Worm (Caenorhabditis elegans) whole organism, L3 larva: ENCODE results near the gene Y62E10A.6.

Experiments
- R02D3.7 ChIP-seq: fragments of 150-350 bp; optimal IDR thresholded peaks from 2 replicates; lab custom pipeline; 2014; ENCODE audit warnings: missing biosample characterization, missing genetic modification characterization
- ZK546.5 ChIP-seq: sonication (generic microtip); optimal IDR thresholded peaks from 2 replicates; lab custom pipeline; 2017; ENCODE audit warnings: missing biosample characterization, missing genetic modification characterization
- aly-2 ChIP-seq: fragments of 150-350 bp; optimal IDR thresholded peaks from 2 replicates; lab custom pipeline; 2014; ENCODE audit warnings: missing biosample characterization, missing genetic modification characterization
- ama-1 ChIP-seq: fragments of 150-350 bp; optimal IDR thresholded peaks from 2 replicates; lab custom pipeline; 2018
- ceh-28 ChIP-seq: fragments of 150-350 bp; optimal IDR thresholded peaks from 2 replicates; lab custom pipeline; 2014; ENCODE audit warnings: missing biosample characterization, missing genetic modification reagents, missing genetic modification characterization
- ceh-9 ChIP-seq: sonication (generic microtip); optimal IDR thresholded peaks from 2 replicates; lab custom pipeline; 2018; ENCODE audit warnings: missing biosample characterization, missing genetic modification characterization
- egl-27 ChIP-seq: sonication (generic microtip); optimal IDR thresholded peaks from 4 replicates; lab custom pipeline; 2017; ENCODE audit warnings: missing biosample characterization, missing genetic modification reagents, missing genetic modification characterization
- egl-5 ChIP-seq: fragments of 150-350 bp; optimal IDR thresholded peaks from 2 replicates; lab custom pipeline; 2017; ENCODE audit warnings: missing biosample characterization, missing genetic modification reagents, missing genetic modification characterization, inconsistent platforms
- elt-1 ChIP-seq: fragments of 150-350 bp; optimal IDR thresholded peaks from 2 replicates; lab custom pipeline; 2014; ENCODE audit warnings: missing biosample characterization, missing genetic modification characterization
- elt-2 ChIP-seq: sonication (generic microtip); optimal IDR thresholded peaks from 2 replicates; lab custom pipeline; 2016; ENCODE audit warnings: missing genetic modification reagents, mild to moderate bottlenecking, missing genetic modification characterization, missing compliant biosample characterization
- elt-3 ChIP-seq, 3 experiments: fragments of 150-350 bp in 1 of 3; sonication (generic microtip) in 2 of 3; optimal IDR thresholded peaks; 2 replicates in 2 of 3; 4 replicates in 1 of 3; lab custom pipeline; 2014 to 2017; ENCODE audit warnings: missing biosample characterization in 3 of 3, missing genetic modification characterization in 3 of 3
- eor-1 ChIP-seq, 2 experiments: fragments of 150-350 bp; optimal IDR thresholded peaks; 2 replicates each; lab custom pipeline; 2014 to 2018; ENCODE audit warnings: missing biosample characterization in 2 of 2, missing genetic modification characterization in 2 of 2
- fkh-10 ChIP-seq: sonication (generic microtip); optimal IDR thresholded peaks from 2 replicates; lab custom pipeline; 2017; ENCODE audit warnings: missing biosample characterization, missing genetic modification reagents, missing genetic modification characterization
- fkh-2 ChIP-seq: fragments of 150-350 bp; optimal IDR thresholded peaks from 2 replicates; lab custom pipeline; 2014; ENCODE audit warnings: missing biosample characterization, missing genetic modification reagents, missing genetic modification characterization
- fos-1 ChIP-seq: fragments of 150-350 bp; optimal IDR thresholded peaks from 2 replicates; lab custom pipeline; 2014; ENCODE audit warnings: missing biosample characterization, missing genetic modification characterization
- hmg-11 ChIP-seq: sonication (generic microtip); optimal IDR thresholded peaks from 2 replicates; lab custom pipeline; 2016; ENCODE audit warnings: missing genetic modification characterization, missing compliant biosample characterization
- jun-1 ChIP-seq: fragments of 150-350 bp; optimal IDR thresholded peaks from 2 replicates; lab custom pipeline; 2014; ENCODE audit warnings: missing biosample characterization, missing genetic modification reagents, missing genetic modification characterization
- lin-15B ChIP-seq: fragments of 150-350 bp; optimal IDR thresholded peaks from 2 replicates; lab custom pipeline; 2014; ENCODE audit warnings: missing biosample characterization, missing genetic modification characterization
- lin-39 ChIP-seq: fragments of 150-350 bp; optimal IDR thresholded peaks from 2 replicates; lab custom pipeline; 2018; ENCODE audit warnings: missing biosample characterization, missing genetic modification reagents, missing genetic modification characterization
- lsy-12 ChIP-seq: sonication (generic microtip); optimal IDR thresholded peaks from 2 replicates; lab custom pipeline; 2016; ENCODE audit warnings: mild to moderate bottlenecking, missing genetic modification characterization, missing compliant biosample characterization
- mdl-1 ChIP-seq: fragments of 150-350 bp; optimal IDR thresholded peaks from 2 replicates; lab custom pipeline; 2014; ENCODE audit warnings: missing biosample characterization, missing genetic modification characterization
- mml-1 ChIP-seq: fragments of 150-350 bp; sonication (generic microtip); optimal IDR thresholded peaks from 3 replicates; lab custom pipeline; 2014; ENCODE audit warnings: missing biosample characterization, missing genetic modification characterization
- nfya-1 ChIP-seq: sonication (generic microtip); optimal IDR thresholded peaks from 2 replicates; lab custom pipeline; 2017; ENCODE audit warnings: missing genetic modification characterization, mild to moderate bottlenecking, missing compliant biosample characterization, antibody characterized with exemption, moderate library complexity; ENCODE audit not compliant: insufficient read depth
- nhr-11 ChIP-seq: fragments of 150-350 bp; optimal IDR thresholded peaks from 2 replicates; lab custom pipeline; 2014; ENCODE audit warnings: missing biosample characterization, missing genetic modification characterization
- nhr-12 ChIP-seq: fragments of 150-350 bp; optimal IDR thresholded peaks from 2 replicates; lab custom pipeline; 2014; ENCODE audit warnings: missing biosample characterization, missing genetic modification characterization
- nhr-23 ChIP-seq: fragments of 150-350 bp; optimal IDR thresholded peaks from 2 replicates; lab custom pipeline; 2014; ENCODE audit warnings: missing biosample characterization, missing genetic modification reagents, missing genetic modification characterization
- nhr-237 ChIP-seq: fragments of 150-350 bp; optimal IDR thresholded peaks from 2 replicates; lab custom pipeline; 2014; ENCODE audit warnings: missing biosample characterization, missing genetic modification characterization
- nhr-25 ChIP-seq: sonication (generic microtip); optimal IDR thresholded peaks from 2 replicates; lab custom pipeline; 2017; ENCODE audit warnings: missing biosample characterization, missing genetic modification characterization
- nhr-43 ChIP-seq: sonication (generic microtip); optimal IDR thresholded peaks from 2 replicates; lab custom pipeline; 2016; ENCODE audit warnings: mild to moderate bottlenecking, missing genetic modification characterization, missing compliant biosample characterization; ENCODE audit not compliant: poor library complexity, severe bottlenecking
- nhr-67 ChIP-seq: fragments of 150-350 bp; optimal IDR thresholded peaks from 2 replicates; lab custom pipeline; 2014; ENCODE audit warnings: missing biosample characterization, missing genetic modification characterization
- pha-4 ChIP-seq: fragments of 150-350 bp; optimal IDR thresholded peaks from 2 replicates; lab custom pipeline; 2014; ENCODE audit warnings: missing biosample characterization, missing genetic modification reagents, missing genetic modification characterization
- pqm-1 ChIP-seq: fragments of 150-350 bp; optimal IDR thresholded peaks from 2 replicates; lab custom pipeline; 2017; ENCODE audit warnings: missing biosample characterization, missing genetic modification characterization, inconsistent platforms
- sea-2 ChIP-seq: fragments of 150-350 bp; sonication (generic microtip); optimal IDR thresholded peaks from 4 replicates; lab custom pipeline; 2014; ENCODE audit warnings: missing biosample characterization, missing genetic modification reagents, missing genetic modification characterization
- skn-1 ChIP-seq: fragments of 150-350 bp; optimal IDR thresholded peaks from 2 replicates; lab custom pipeline; 2014; ENCODE audit warnings: missing biosample characterization, missing genetic modification characterization
- snpc-4 ChIP-seq: fragments of 150-350 bp; optimal IDR thresholded peaks from 2 replicates; lab custom pipeline; 2014; ENCODE audit warnings: missing biosample characterization, missing genetic modification characterization
- tbx-2 ChIP-seq: sonication (generic microtip); optimal IDR thresholded peaks from 2 replicates; lab custom pipeline; 2016; ENCODE audit warnings: mild to moderate bottlenecking, missing genetic modification characterization, missing compliant biosample characterization
- unc-39 ChIP-seq: sonication (generic microtip); optimal IDR thresholded peaks from 4 replicates; lab custom pipeline; 2017; ENCODE audit warnings: missing biosample characterization, missing genetic modification characterization
- unc-62 ChIP-seq: fragments of 150-350 bp; sonication (generic microtip); optimal IDR thresholded peaks from 4 replicates; lab custom pipeline; 2014; ENCODE audit warnings: missing biosample characterization, missing genetic modification reagents, missing genetic modification characterization
- zag-1 ChIP-seq: fragments of 150-350 bp; optimal IDR thresholded peaks from 2 replicates; lab custom pipeline; 2014; ENCODE audit warnings: missing biosample characterization, missing genetic modification characterization
- ztf-11 ChIP-seq: fragments of 150-350 bp; optimal IDR thresholded peaks from 2 replicates; lab custom pipeline; 2014; ENCODE audit warnings: missing biosample characterization, missing genetic modification characterization
- ztf-4 ChIP-seq: fragments of 150-350 bp; optimal IDR thresholded peaks from 2 replicates; lab custom pipeline; 2014; ENCODE audit warnings: missing biosample characterization, missing genetic modification characterization

The Y62E10A.6 gene

DNA sequence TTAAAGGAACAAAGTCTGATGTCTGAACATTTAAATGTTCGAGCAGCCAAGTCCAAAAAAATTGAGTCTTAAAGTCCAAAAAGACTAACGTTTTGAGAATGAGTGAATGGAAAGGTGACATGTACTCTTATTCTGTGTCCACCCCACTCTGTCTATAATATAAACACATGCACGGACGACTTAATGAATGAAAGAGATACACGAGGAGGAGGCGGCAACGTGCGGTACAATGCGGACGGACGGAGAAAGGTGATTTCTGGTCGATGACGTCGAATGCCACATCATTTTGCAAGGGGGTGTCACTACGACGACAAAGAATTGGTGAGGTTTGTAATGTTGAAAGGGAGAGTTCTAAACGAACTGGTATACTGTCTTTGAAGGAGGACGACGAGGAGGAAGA, 22.9 kb downstream of the Y62E10A.6 start:
- peak; percentile 29 for TF ChIP-seq pqm-1
- TF ChIP-seq nhr-23 (tag; lab: Kevin White, UChicago): peak; percentile 7
- peak; percentile 44 for TF ChIP-seq nhr-25
- no peak for TF ChIP-seq hmg-11 (tag; lab: Kevin White, UChicago)
- TF ChIP-seq egl-27 (tag; lab: Kevin White, UChicago): no peak
- no peak for TF ChIP-seq zag-1 (tag; lab: Kevin White, UChicago)
- TF ChIP-seq nhr-43: peak; percentile 64
- TF ChIP-seq nhr-11 (tag; lab: Kevin White, UChicago): no peak
- TF ChIP-seq ama-1 (lab: Kevin White, UChicago): peak; percentile 1
- TF ChIP-seq mdl-1 (tag; lab: Kevin White, UChicago): no peak
- TF ChIP-seq, all 47 proteins: peak for 5

DNA sequence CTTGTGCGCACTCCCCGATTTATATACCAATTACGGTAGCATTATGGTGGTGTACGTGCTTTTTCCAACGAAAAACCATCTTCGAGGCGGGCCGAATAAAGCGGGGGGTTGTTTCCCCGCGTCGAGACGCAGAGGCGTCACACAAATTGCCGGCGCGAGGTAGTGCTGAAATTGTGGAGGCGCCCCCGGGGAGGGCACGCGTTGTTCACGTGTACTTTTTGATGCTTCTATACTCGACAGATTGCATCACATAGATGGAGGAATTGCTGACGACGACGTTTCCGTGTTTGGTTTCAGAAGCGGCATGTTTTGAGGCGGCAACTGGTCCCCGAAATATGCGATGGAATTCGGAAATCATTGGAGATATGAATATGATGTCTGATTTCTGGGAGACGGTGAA, 23.5 kb downstream of the Y62E10A.6 start:
- TF ChIP-seq sea-2 (GFP tag; lab: Kevin White, UChicago) (no peak), snpc-4 (tag; lab: Kevin White, UChicago) (peak; percentile 5), nhr-67 (no peak), fkh-10 (GFP tag; lab: Kevin White, UChicago) (peak; percentile 70), nhr-23 (tag; lab: Kevin White, UChicago) (peak; percentile 82), R02D3.7 (tag; lab: Kevin White, UChicago) (peak; percentile 66), zag-1 (tag; lab: Kevin White, UChicago) (no peak), hmg-11 (tag; lab: Kevin White, UChicago) (peak; percentile 95), nhr-12 (no peak), mdl-1 (tag; lab: Kevin White, UChicago) (peak; percentile 63), elt-2 (tag; lab: Kevin White, UChicago) (peak; percentile 91), elt-1 (peak; percentile 62), lin-15B (tag; lab: Kevin White, UChicago) (peak; percentile 45), ZK546.5 (tag; lab: Kevin White, UChicago) (no peak), nfya-1 (tag; lab: Kevin White, UChicago) (peak; percentile 91), unc-62 (GFP tag; lab: Kevin White, UChicago) (peak; percentile 81), skn-1 (peak; percentile 6), tbx-2 (tag; lab: Kevin White, UChicago) (peak; percentile 73), pqm-1 (peak; percentile 65), ceh-9 (no peak), unc-39 (tag; lab: Kevin White, UChicago) (peak; percentile 36), lin-39 (tag; lab: Kevin White, UChicago) (peak; percentile 95), nhr-237 (tag; lab: Kevin White, UChicago) (no peak), ztf-11 (tag; lab: Kevin White, UChicago) (no peak), elt-3 (tag; optimal IDR thresholded peaks at IDR 0.05; lab: Kevin White, UChicago) (peak in 1 of 3 experiments; percentile 54), pha-4 (tag; lab: Kevin White, UChicago) (peak; percentile 81), aly-2 (no peak), jun-1 (peak; percentile 87), nhr-25 (peak; percentile 90), egl-5 (tag; lab: Kevin White, UChicago) (peak; percentile 25), nhr-11 (tag; lab: Kevin White, UChicago) (peak; percentile 59), ama-1 (lab: Kevin White, UChicago) (no peak), lsy-12 (tag; lab: Kevin White, UChicago) (peak; percentile 59), egl-27 (tag; lab: Kevin White, UChicago) (peak; percentile 66), nhr-43 (peak; percentile 93), fos-1 (tag; lab: Kevin White, UChicago) (peak; percentile 18), ztf-4 (peak; percentile 38), ceh-28 (peak; percentile 65), mml-1 (tag; lab: Kevin White, UChicago) (peak; percentile 100)

DNA sequence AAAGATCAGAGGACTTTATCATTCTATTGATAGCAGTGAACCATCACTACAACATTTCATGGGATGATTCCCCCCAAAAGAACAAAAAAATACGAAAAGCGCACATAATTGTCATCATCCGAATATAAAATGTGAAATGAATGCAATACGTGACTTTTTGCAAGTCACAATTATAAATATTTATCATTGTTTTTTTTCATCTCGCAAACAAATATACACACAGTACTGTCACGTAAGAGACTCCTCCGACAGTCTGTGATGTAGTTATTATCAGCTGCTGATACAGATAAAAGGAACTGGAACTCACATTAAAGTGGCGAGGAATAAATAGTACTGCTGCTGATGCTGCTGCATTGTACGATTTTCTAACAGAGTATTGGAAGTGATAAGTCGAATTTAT, 24.6 kb downstream of the Y62E10A.6 start:
- TF ChIP-seq ama-1 (lab: Kevin White, UChicago) (no peak), elt-3 (tag; optimal IDR thresholded peaks at IDR 0.05; lab: Kevin White, UChicago) (peak in 1 of 3 experiments; percentile 15), pqm-1 (peak; percentile 91), nhr-43 (peak; percentile 8), pha-4 (tag; lab: Kevin White, UChicago) (peak; percentile 78), elt-2 (tag; lab: Kevin White, UChicago) (peak; percentile 90), aly-2 (no peak), fkh-2 (tag; lab: Kevin White, UChicago) (no peak), skn-1 (peak; percentile 73), eor-1 (tag; optimal IDR thresholded peaks at IDR 0.05; lab: Kevin White, UChicago) (no peak), nhr-67 (no peak), lin-15B (tag; lab: Kevin White, UChicago) (no peak)
